Fruit fly (Drosophila melanogaster) ovary, adult (tissue): Measurements from ENCODE around the gene CG32271.

ENCODE experiments used
- CG17801 ChIP-seq: fragments of 200-800 bp; optimal IDR thresholded peaks from 2 replicates; lab custom pipeline; 2019; ENCODE audit warnings: missing biosample characterization, mild to moderate bottlenecking, missing genetic modification characterization, moderate library complexity; ENCODE audit not compliant: partially characterized antibody

CG32271 gene

DNA sequence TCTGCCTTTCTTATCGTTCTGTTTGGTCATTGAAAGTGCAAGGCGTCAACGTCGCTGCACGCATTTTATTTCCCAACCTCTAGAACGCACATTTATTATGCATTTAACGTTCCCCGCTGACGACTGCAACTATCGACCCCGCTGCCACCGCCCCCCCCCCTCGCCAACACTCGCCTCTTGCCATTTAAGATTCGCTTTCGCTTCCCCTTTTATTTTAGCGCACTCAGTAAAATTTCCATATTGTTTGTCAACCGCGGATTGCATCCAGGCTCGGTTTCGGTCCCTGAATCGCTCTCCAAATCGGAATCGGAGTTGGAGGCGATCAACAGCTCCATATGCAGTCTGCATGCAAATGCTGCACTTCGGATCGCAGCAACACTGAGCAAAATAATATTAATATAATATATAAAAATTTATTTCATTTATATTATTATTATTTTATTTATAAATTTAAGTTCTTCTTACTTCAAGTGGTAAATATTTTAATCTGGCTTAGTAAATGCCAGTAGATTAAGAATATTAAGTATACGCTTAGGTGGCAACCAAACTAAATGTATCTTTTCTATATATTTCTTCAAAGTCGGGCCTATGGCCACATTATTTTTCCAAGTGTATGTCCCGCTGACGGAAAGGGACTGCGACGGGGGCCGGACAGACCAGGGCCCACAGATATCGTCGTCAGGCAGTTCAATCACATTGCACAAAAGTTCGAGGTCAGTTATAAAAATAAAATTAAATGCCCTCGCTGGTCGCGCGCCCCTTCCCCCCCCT lies 37.8 kb upstream of the CG32271 start:
- TF ChIP-seq CG17801 (GFP tag; lab: Kevin White, UChicago), result no peak

DNA sequence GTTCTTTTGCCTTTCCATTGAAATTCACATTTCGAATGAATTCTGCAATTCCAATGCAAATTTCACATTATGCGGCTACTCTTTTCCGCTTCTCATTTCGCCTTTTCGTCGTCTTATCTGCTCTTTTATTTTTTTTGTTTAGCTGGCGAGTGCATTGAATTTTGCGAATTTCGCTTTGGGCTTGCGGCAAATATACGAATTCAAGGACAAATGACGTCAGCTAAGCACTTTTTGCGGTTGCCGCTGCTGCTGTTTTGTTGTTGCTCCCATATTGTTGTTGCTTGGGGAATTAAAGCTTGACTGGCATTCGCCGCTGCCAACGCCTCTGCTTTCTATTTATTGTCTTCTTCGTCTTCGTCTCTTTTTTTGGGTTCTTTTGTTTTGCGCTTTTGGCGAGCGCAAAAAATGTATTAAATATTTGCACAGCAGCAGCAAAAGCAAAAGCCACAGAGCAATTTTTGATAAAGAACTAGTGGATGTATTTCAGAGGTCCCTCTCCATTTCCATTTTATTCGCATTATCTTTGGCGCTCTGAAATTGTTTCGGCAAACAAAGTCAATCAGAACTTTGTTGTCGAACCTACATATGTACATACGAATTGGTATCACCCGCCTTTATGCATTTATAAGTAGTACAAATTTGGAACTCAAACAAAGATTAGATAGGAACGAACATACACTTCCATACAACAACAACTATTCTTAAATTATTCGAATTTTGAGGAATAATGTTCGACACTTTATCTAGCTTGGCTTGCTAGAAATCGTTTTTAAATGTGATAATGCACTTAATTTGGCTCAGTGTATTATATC lies 37.0 kb upstream of the CG32271 start:
- peak; percentile 42 for TF ChIP-seq CG17801 (GFP tag; lab: Kevin White, UChicago)

DNA sequence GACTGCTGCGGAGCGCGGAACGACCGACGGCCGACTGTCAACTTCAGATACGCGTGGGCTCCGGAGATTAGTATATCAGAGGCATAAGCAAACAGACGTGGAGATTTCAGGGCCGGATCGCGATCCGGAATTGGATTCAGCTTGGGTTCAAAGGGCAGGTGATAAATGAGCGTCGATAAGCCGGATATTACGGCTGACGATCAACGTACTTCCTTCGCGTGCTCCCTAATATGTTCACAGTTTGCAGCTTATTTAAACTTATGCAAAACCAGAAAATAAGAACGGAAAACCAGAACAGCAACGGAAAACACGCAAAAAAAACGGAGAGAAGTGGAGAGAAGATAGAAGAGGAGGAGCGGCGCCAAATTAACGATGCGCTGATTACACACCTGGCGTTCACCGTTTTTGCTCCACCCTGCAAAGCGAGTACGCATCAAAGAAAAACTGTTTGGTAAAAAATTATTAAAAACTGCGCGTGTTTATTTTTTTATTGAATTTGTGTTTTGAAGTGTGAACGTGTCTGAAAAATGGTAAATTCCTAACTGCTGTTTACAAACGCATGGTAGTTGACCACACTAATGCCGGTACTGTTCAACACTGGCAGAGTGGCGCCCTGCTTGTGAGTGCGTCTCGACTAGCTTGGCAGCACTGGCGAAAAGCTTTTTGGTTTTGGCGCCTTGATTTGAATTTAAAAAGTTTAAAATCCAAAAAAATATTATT lies 36.2 kb upstream of the CG32271 start, which contains the start of gene CG17746:
CG17746 (minus strand) TSS at position 546 of the 720 bp plus-strand sequence.
- no peak for TF ChIP-seq CG17801 (GFP tag; lab: Kevin White, UChicago)

DNA sequence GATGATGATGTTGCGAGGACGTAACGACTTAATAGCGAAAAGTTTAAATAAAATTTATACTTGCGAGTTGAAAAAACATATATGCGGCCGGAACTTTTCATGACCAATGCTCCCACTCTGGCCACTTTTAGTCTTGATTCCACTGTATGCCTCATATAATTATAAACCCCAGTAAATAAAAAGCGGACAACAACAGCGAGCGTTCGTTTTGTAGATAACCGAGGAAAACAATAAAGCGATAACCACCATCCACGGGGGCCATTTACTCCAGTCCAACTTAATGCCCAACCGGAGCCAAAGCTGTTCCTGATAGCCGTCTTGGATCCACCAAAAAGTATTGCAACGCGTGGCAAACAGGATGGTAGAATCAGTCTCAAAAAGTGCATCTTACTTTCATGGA lies 33.4 kb upstream of the CG32271 start:
- peak; percentile 22 for TF ChIP-seq CG17801 (GFP tag; lab: Kevin White, UChicago)

DNA sequence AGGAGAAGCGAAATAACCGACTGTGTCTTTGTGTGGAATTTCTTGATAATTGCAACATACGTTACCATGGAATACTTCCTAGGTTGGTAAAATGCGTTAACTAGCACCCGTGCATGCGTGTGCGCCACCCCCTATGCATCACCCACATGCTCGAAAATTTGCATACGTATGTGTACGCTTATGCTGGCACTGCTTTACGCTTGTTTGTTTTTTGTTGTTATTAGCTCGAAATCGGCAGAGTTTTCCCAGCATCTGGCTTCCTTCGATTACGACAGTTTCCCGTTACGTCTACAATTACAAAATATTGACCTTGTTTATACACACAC lies 23.5 kb upstream of the CG32271 start:
- TF ChIP-seq CG17801 (GFP tag; lab: Kevin White, UChicago), result no peak

DNA sequence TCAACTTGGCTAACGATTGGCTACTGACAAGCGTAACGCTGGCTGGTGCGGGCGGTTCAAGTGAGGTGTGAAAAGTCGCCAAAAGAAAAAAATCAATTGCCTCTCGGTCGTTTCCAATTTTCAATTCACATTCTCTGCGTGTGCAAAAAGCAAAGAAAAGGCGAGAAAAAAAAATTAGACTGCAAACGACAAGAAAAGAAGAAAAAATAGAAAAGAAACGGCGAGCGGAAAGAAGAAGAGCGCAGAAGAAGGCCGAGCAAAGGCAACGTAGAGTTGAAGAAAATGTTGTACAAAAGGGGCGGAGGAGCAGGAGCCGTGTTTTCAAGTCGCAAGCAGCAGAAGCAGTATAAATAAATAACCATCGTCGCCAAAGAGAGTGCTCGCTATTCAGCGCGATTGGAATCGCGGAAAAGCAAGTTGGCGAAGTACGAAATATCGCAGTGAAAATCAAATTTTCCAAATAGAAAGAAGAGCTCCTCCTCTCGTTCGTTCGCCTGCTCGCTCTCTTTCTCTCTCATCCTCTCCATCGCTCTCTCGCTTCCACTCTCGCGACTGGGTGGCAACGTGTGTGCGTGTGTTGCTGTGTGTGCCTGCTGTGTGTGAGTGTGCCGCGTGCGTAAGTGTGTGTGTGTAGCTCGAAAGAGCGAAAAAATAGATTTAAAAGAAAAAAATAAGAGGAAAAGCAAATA lies 23.0 kb upstream of the CG32271 start:
- no peak for TF ChIP-seq CG17801 (GFP tag; lab: Kevin White, UChicago)

DNA sequence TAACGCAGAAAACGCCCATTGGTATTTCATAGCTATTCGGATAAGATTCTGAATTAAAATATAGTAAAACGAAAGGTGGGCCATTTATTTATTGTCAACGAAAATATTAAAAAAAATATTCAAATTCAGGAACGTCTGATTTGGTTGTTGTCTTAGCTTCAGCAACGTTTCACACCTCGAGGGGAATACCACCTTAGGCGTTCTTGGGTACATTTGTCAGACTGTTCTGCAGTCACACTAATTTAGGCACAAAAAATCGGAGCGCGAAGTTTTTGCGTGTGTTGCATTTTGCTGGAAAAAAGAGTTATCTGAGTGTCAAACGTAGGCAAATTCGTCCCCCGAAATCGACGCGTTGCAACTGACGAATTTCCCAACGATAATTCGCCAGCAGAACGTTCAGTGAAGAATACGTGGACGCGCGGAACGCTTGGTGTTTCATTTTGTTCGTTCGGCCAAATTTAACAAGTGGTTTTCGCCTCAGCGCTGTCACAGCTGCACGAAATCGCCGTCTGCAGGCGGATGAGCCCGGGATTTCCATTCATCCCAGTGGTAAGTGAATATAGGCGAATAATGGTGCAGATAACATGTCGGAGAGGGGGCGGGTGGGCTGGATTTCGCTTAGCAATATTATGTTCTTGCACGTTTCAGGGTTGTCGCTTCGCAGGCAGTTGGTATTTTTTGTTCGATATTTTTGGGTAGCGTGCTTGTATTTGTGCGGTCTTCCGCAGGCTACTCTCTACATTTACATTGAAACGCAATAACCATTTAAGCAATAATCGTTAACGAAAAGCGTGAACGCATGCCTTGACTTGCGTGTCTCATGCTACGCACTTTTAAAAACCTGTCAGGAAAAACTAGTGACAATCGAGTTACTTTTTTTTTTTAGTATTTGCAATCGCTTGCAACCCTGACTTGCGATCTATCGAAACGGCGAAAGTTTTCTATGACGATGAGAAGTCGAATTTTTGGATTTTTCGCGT lies 22.1 kb upstream of the CG32271 start, which contains the start of gene Larp4B:
Larp4B (plus strand) TSS at position 99 of the 980 bp plus-strand sequence.
- TF ChIP-seq CG17801 (GFP tag; lab: Kevin White, UChicago), result no peak

DNA sequence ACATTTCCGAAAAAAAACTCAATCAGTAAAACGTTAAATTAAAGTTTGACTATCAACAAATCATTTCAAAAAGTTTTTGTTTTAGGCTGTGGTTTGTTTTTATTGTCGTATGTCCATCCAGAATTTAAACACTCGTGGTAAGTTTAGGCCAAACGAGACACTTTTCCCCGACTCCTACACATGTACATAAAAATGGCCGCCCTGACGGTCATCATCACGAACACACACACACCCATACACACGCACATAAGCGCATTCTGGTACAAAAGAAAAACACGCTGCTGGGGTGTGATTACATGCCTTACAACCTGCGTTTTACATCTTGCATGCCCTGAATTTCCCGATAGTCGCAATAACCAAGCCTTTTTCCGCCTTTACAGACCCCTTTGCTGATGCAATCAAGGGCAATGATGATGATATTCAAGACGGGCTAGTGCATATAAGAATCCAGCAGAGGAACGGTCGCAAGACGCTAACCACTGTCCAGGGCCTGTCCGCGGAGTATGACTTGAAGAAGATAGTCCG lies 20.5 kb upstream of the CG32271 start:
- no peak for TF ChIP-seq CG17801 (GFP tag; lab: Kevin White, UChicago)

DNA sequence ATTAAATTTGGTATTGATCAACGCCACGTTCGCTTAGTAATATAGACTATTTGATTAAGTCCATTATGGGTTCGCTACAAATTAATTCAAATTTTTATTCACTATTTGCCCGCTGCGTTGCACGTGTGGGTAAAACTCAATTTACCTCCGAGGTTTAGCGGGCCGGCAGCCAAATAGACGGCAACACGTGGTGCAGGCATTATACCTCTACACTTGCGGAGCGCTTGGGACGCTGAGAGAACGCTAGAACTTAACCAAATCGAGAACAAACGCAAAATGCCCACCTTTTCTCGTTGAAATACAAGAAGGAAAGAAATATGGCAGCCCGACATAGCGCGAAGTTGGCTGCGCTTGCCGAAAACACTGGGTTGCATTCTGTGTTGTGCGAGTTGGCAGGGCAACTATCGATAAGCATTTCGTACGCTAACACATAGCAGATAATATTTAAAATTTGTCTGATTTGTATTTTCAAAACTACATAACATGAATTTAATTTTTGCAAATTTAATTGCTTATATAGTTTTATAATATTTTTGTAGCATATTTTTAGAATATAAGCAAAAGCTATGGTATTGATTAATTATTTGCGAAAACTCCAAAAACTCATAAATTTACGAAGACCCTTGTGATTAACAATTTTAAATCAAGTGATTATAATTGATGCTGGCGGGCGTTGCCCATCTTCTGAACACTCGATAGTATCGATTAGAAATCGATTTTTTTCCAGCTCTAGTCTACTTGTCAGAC lies 19.9 kb upstream of the CG32271 start, which contains the start of the genes RpL28 and eIF1:
RpL28 (minus strand) TSS at position 318 of the 747 bp plus-strand sequence.
eIF1 (plus strand) TSS at position 699 of the 747 bp plus-strand sequence.
- TF ChIP-seq CG17801 (GFP tag; lab: Kevin White, UChicago), result peak; percentile 85

DNA sequence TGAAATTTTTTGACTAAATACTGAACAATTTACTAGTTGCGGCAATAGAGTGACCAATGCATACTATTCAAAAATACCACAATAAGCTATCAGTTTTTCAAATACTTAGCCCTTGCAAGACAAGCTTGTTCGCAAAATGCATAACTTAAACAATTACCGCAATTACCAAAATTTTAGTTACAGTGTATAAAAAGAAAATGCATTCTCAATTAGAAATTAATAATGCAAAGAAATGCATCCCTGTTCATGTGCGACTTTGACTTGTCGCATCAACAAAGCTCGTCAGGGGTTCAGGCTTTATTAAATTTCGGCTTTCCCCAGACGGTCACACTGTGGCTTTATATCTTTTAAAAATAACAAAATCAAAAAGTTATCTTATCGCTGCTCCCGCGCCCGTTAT lies 15.9 kb upstream of the CG32271 start, which contains the start of the genes hob and nSMase:
hob (minus strand) TSS at position 62 of the 400 bp plus-strand sequence.
nSMase (plus strand) TSS at position 298 of the 400 bp plus-strand sequence.
- no peak for TF ChIP-seq CG17801 (GFP tag; lab: Kevin White, UChicago)

DNA sequence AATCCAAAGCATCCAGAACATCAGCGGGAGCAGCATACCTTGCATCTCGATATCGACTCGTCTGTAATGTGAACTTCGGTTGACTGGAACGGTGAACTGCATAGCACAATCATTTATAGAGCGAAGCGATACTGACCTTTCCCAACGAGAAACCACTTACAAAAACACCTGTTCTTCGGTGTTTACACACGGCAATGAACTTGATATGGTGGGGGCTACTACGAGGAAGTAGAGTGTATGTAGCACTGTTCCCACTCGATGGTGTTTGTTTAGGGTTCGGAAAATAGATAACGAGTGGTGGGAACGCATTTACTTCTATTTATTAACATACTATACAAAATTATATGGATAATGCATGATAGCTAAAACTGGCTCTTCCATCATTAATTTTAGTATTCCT lies 5.9 kb upstream of the CG32271 start, which contains the start of the genes CG32269 and CG32270:
CG32269 (minus strand) TSS at position 91 of the 400 bp plus-strand sequence.
CG32270 (minus strand) TSS at position 91 of the 400 bp plus-strand sequence.
- TF ChIP-seq CG17801 (GFP tag; lab: Kevin White, UChicago), result no peak

DNA sequence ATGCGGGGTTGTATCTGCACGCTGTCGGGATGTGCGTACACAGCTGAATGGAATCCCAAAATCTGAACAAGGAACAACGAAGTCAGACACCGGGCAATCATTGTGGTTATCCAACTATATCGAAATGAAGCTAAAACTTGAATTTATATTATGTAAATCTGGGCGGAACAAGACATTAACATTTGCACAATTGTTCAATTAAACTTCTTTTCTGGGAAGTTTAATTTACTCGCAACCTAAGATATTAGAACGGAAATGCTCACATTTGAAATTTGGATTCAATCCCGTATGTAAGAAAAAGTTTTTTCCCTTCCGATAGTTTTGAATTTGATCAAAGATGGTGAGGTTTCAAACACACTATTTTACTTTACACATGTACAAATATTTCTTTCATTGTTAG lies 3.3 kb upstream of the CG32271 start, which contains the start of gene CG33160:
CG33160 (minus strand) TSS at position 101 of the 400 bp plus-strand sequence.
- no peak for TF ChIP-seq CG17801 (GFP tag; lab: Kevin White, UChicago)
